Worm (Caenorhabditis elegans): ENCODE data around the gene C16D9.1.

C16D9.1 gene

DNA sequence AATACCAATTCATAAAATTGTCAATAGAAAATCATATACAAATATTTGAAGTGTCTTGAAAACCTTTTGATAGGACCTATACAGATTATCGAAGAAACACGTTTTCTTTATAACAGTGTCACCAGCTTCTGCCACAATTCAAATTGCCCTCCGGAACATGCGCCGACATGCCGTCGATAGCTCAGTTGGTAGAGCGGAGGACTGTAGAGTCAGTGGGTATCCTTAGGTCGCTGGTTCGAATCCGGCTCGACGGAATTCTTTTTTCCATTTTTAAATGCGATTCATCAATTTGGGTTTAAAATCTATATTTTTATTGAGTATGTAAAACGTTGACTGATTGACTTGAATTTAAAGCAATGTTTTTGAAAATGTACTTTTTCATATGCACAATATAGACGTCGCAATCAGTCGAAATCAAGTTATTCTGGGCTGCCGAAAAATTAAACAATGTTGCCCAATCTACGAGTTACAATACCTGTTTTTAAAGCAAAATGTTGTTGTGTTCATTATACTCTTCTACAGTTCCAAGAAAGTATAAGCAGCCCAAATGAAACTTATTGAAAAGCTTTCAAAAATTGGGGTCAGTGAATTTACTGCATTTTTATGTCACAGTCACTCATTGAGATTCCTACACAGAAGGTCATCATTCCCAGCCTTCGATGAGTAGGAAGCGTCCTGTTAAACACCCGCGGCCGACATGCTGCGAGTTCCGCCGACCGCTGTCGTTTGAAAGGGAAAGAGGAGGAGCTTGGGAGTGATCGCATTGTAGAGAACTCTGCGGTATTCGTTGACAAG is 11.6 kb upstream of the C16D9.1 start (continued):
- TF ChIP-seq Y79H2A.3 (GFP tag; conservative IDR thresholded peaks at IDR 0.05) (no peak), madf-10 (tag; optimal IDR thresholded peaks at IDR 0.05) (peak; percentile 39), hmg-1.2 (GFP tag; IDR thresholded peaks at IDR 0.05) (peak; percentile 90)

DNA sequence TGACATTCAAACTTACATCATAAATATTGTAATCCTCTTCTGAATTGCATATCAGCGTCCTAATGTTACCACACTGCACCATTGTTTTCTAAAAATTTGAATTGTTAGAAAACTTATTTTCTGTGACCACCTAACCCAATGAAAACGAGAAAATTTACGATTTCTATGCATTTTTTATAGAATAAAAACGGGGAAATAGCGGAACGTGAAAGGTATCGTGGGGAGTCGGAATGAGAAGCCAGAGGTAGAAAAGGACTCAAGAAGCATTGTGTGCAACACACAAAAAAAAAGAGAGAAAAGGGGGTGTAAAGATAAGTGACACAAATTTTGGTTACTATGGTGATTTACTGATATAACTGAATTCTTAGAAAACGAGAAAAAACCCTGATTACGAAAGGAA is 8.9 kb upstream of the C16D9.1 start, which contains the start of gene C16D9.6:
TSS of gene C16D9.6 (minus strand) at position 101 of the 400 bp plus-strand sequence.
- TF ChIP-seq zim-3 (tag; optimal IDR thresholded peaks at IDR 0.05) (no peak), somi-1 (GFP tag; optimal IDR thresholded peaks at IDR 0.05) (no peak), egrh-3 (GFP tag; IDR thresholded peaks at IDR 0.05) (no peak), F23B12.7 (tag; optimal IDR thresholded peaks at IDR 0.05; ENCODE audit: insufficient read depth) (no peak)

DNA sequence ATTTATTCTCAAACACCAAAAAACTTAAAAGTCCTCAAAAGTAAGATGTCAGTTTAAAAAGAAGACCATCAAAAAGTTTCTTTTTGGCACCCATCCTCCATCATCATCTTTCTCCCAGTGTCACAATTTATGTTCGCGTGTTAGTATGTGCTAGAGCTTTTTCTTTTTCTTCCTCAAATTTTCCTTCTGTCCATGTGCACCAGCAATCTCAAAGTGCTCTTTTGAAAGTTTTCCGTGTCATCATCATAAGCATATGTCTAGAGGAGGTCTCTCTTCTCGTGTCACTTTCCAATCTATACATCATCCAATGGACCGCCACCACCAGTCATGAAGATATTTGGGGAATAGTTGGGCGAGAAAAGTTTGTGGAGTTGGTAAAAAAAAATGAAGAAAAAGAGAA is 8.0 kb upstream of the C16D9.1 start:
- TF ChIP-seq lsl-1 (GFP tag; optimal IDR thresholded peaks at IDR 0.05) (no peak), C06A6.2 (GFP tag; conservative IDR thresholded peaks at IDR 0.05) (no peak), Y67H2A.10 (GFP tag; conservative IDR thresholded peaks at IDR 0.05) (no peak), die-1 (tag; optimal IDR thresholded peaks at IDR 0.05) (no peak), ets-4 (GFP tag; optimal IDR thresholded peaks at IDR 0.05) (no peak), Y53F4B.3 (GFP tag; IDR thresholded peaks at IDR 0.05) (no peak), egl-18 (GFP tag; IDR thresholded peaks at IDR 0.05) (no peak), rcor-1 (GFP tag; IDR thresholded peaks at IDR 0.05) (no peak), Y79H2A.3 (GFP tag; conservative IDR thresholded peaks at IDR 0.05) (no peak), rpc-1 (optimal IDR thresholded peaks at IDR 0.05) (no peak), rpc-1 (tag; optimal IDR thresholded peaks at IDR 0.05) (no peak), snpc-4 (GFP tag; optimal IDR thresholded peaks at IDR 0.05) (no peak), snpc-4 (tag; optimal IDR thresholded peaks at IDR 0.05) (no peak), snpc-1.3 (tag; optimal IDR thresholded peaks at IDR 0.05; ENCODE audit: insufficient read depth) (no peak), F22D6.2 (tag; optimal IDR thresholded peaks at IDR 0.05) (no peak), ceh-91 (GFP tag; IDR thresholded peaks at IDR 0.05) (no peak)

DNA sequence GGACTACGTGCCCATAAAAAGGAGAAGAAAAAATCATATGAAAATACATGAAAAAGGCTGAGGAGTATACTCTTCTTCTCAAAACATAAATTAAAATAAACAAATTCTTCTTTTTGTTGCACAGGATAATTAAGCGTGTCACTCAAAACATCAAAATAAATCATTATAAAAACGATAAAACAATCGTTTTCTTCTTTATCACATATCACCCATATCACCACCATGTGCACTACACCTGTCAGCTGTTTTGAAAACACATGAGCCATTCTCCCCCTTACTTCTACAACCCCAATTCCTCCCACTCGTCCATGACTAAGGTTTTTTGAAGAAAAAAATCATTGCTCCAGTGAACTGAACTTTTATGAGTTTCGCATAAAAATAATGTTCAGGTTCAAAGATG is 6.6 kb upstream of the C16D9.1 start:
- TF ChIP-seq ztf-6 (GFP tag; IDR thresholded peaks at IDR 0.05) = no peak
- no peak for TF ChIP-seq ccch-3 (GFP tag; optimal IDR thresholded peaks at IDR 0.05)
- no peak for TF ChIP-seq attf-3 (GFP tag; conservative IDR thresholded peaks at IDR 0.05)
- TF ChIP-seq ztf-25 (GFP tag; IDR thresholded peaks at IDR 0.05) = no peak
- TF ChIP-seq B0261.1 (tag; optimal IDR thresholded peaks at IDR 0.05) = no peak
- no peak for TF ChIP-seq zfh-2 (GFP tag; conservative IDR thresholded peaks at IDR 0.05)
- TF ChIP-seq lin-35 (GFP tag; optimal IDR thresholded peaks at IDR 0.05) = no peak
- no peak for TF ChIP-seq nfya-1 (tag; optimal IDR thresholded peaks at IDR 0.05; ENCODE audit: borderline replicate concordance, insufficient read depth)
- TF ChIP-seq nfyb-1 (GFP tag; IDR thresholded peaks at IDR 0.05) = no peak
- TF ChIP-seq F37B4.10 (GFP tag; IDR thresholded peaks at IDR 0.05) = no peak
- TF ChIP-seq akir-1 (GFP tag; optimal IDR thresholded peaks at IDR 0.05) = no peak
- no peak for TF ChIP-seq let-526 (GFP tag; IDR thresholded peaks at IDR 0.05)
- TF ChIP-seq ceh-27 (GFP tag; optimal IDR thresholded peaks at IDR 0.05) = no peak
